Worm (Caenorhabditis elegans): ENCODE measurements around the gene nhr-195.

Gene nhr-195

ce11 chrV:8994801-8995200 lies 22.6 kb upstream of the nhr-195 start, which contains the start of gene F59E11.5:
Gene F59E11.5 (plus strand): TSS chrV:8995101.
- TF ChIP-seq flt-1 (GFP tag; IDR thresholded peaks at IDR 0.05) (no peak), med-1 (GFP tag; optimal IDR thresholded peaks at IDR 0.05; ENCODE audit: insufficient read depth) (no peak), ztf-23 (GFP tag; IDR thresholded peaks at IDR 0.05) (no peak), ztf-29 (GFP tag; IDR thresholded peaks at IDR 0.05) (no peak), klf-2 (GFP tag; conservative IDR thresholded peaks at IDR 0.05) (no peak)

ce11 chrV:8994272-8994671 lies 22.1 kb upstream of the nhr-195 start:
- TF ChIP-seq tab-1 (GFP tag; IDR thresholded peaks at IDR 0.05) (no peak), cog-1 (tag; optimal IDR thresholded peaks at IDR 0.05) (no peak), med-1 (GFP tag; optimal IDR thresholded peaks at IDR 0.05; ENCODE audit: insufficient read depth) (no peak)

- TF ChIP-seq ref-1 (GFP tag; conservative IDR thresholded peaks at IDR 0.05) (no peak), ztf-29 (GFP tag; IDR thresholded peaks at IDR 0.05) (no peak), flt-1 (GFP tag; IDR thresholded peaks at IDR 0.05) (no peak), klf-2 (GFP tag; conservative IDR thresholded peaks at IDR 0.05) (no peak), T22C8.4 (GFP tag; IDR thresholded peaks at IDR 0.05) (no peak), cog-1 (tag; optimal IDR thresholded peaks at IDR 0.05) (no peak), med-1 (GFP tag; optimal IDR thresholded peaks at IDR 0.05; ENCODE audit: insufficient read depth) (no peak)
These were observed 19.5 kb upstream of the nhr-195 start, which contains the start of gene F59E11.6 for ce11 chrV:8991679-8992078. Gene F59E11.6 (plus strand): TSS chrV:8991789.

DNA sequence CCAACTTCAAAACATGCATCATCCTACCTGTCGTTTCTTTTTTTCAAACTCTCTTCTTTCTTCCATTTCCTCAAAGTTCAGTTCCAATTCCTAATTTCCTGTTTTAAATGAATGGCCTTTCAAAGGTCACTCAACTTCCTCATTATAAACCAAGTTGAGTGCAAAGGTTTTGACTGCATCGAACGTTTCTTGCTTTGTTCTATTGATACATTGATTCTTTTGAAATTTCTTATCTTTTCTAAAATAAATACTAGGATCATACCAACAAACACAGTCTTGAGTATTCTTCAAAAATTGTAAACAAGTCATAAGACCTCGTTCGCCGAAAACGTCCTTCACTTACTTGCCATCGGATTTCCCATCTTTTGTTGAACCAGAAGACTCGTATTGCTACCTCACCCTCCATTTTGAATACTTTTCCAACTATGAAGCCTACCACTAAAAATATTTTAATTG lies 18.1 kb upstream of the nhr-195 start, which contains the start of gene F59E11.7:
TSS of gene F59E11.7 (plus strand) at position 51 of the 456 bp plus-strand sequence.
- TF ChIP-seq med-1 (GFP tag; optimal IDR thresholded peaks at IDR 0.05; ENCODE audit: insufficient read depth) (no peak), ztf-29 (GFP tag; IDR thresholded peaks at IDR 0.05) (no peak), cog-1 (tag; optimal IDR thresholded peaks at IDR 0.05) (no peak), T22C8.4 (GFP tag; IDR thresholded peaks at IDR 0.05) (no peak), tab-1 (GFP tag; IDR thresholded peaks at IDR 0.05) (no peak)

DNA sequence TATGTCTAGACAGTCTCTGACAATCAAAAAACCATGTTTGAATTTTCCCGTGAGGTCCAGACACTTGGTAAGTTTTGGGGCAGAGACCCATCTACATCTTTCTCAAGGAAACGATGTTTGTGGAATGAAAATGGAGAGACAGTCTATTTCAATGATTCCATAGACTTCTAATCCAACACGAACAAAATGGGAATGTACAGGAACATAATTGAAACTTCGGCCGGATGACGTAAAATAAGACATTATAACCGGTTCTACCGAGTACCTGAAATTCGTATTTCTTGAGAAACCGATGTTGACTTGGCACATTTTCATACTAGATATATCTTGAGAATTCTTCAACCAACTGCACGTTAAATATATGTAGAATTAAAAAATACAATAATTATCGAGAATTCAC lies 15.9 kb upstream of the nhr-195 start, which contains the start of gene str-87:
TSS of gene str-87 (minus strand) at position 101 of the 400 bp plus-strand sequence.
- TF ChIP-seq ztf-29 (GFP tag; IDR thresholded peaks at IDR 0.05) (no peak), ref-1 (GFP tag; conservative IDR thresholded peaks at IDR 0.05) (no peak), ztf-23 (GFP tag; IDR thresholded peaks at IDR 0.05) (no peak), tab-1 (GFP tag; IDR thresholded peaks at IDR 0.05) (no peak), klf-2 (GFP tag; conservative IDR thresholded peaks at IDR 0.05) (no peak), med-1 (GFP tag; optimal IDR thresholded peaks at IDR 0.05; ENCODE audit: insufficient read depth) (no peak), T22C8.4 (GFP tag; IDR thresholded peaks at IDR 0.05) (no peak), flt-1 (GFP tag; IDR thresholded peaks at IDR 0.05) (no peak), cog-1 (tag; optimal IDR thresholded peaks at IDR 0.05) (no peak)

- no peak for TF ChIP-seq ztf-23 (GFP tag; IDR thresholded peaks at IDR 0.05)
- no peak for TF ChIP-seq T22C8.4 (GFP tag; IDR thresholded peaks at IDR 0.05)
- TF ChIP-seq cog-1 (tag; optimal IDR thresholded peaks at IDR 0.05): no peak
- TF ChIP-seq med-1 (GFP tag; optimal IDR thresholded peaks at IDR 0.05; ENCODE audit: insufficient read depth): no peak
- TF ChIP-seq tab-1 (GFP tag; IDR thresholded peaks at IDR 0.05): no peak
- no peak for TF ChIP-seq flt-1 (GFP tag; IDR thresholded peaks at IDR 0.05)
- TF ChIP-seq ref-1 (GFP tag; conservative IDR thresholded peaks at IDR 0.05): no peak
- TF ChIP-seq ztf-29 (GFP tag; IDR thresholded peaks at IDR 0.05): no peak
- TF ChIP-seq klf-2 (GFP tag; conservative IDR thresholded peaks at IDR 0.05): no peak
These were observed 13.6 kb upstream of the nhr-195 start, which contains the start of gene str-85 for ce11 chrV:8985740-8986139. Gene str-85 (minus strand): TSS chrV:8985840.

ce11 chrV:8984783-8985182 lies 12.6 kb upstream of the nhr-195 start:
- TF ChIP-seq tab-1 (GFP tag; IDR thresholded peaks at IDR 0.05): no peak
- TF ChIP-seq flt-1 (GFP tag; IDR thresholded peaks at IDR 0.05): no peak
- no peak for TF ChIP-seq ref-1 (GFP tag; conservative IDR thresholded peaks at IDR 0.05)
- no peak for TF ChIP-seq med-1 (GFP tag; optimal IDR thresholded peaks at IDR 0.05; ENCODE audit: insufficient read depth)
- TF ChIP-seq ztf-23 (GFP tag; IDR thresholded peaks at IDR 0.05): no peak
- no peak for TF ChIP-seq cog-1 (tag; optimal IDR thresholded peaks at IDR 0.05)
- no peak for TF ChIP-seq T22C8.4 (GFP tag; IDR thresholded peaks at IDR 0.05)
- TF ChIP-seq klf-2 (GFP tag; conservative IDR thresholded peaks at IDR 0.05): no peak
- TF ChIP-seq ztf-29 (GFP tag; IDR thresholded peaks at IDR 0.05): no peak

ce11 chrV:8983604-8984003 lies 11.4 kb upstream of the nhr-195 start, which contains the start of gene str-86:
Gene str-86 (minus strand): TSS chrV:8983704.
- TF ChIP-seq med-1 (GFP tag; optimal IDR thresholded peaks at IDR 0.05; ENCODE audit: insufficient read depth): no peak

DNA sequence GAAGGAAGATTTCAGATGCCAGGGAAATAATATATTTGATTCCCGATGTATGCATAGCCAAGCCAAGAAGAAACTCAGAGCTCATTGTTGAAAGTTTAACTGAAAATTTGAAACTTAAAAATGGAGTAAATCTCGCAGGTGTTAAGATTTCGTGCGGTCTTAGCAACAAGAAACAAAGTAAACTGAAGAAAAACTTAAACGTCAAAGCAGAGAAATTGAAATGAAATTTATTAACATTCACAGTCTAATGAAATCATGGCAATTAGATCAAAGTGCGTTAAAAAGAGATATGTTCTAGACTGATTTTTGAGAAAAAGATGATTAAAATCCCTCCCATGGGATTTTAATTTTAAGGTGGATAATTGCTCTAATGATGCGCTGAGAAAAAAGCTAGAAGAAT lies 8.7 kb upstream of the nhr-195 start, which contains the start of gene str-84:
TSS of gene str-84 (minus strand) at position 101 of the 400 bp plus-strand sequence.
- no peak for TF ChIP-seq flt-1 (GFP tag; IDR thresholded peaks at IDR 0.05)
- TF ChIP-seq cog-1 (tag; optimal IDR thresholded peaks at IDR 0.05): no peak
- TF ChIP-seq ztf-29 (GFP tag; IDR thresholded peaks at IDR 0.05): no peak
- TF ChIP-seq ref-1 (GFP tag; conservative IDR thresholded peaks at IDR 0.05): no peak
- TF ChIP-seq med-1 (GFP tag; optimal IDR thresholded peaks at IDR 0.05; ENCODE audit: insufficient read depth): no peak
- TF ChIP-seq ztf-23 (GFP tag; IDR thresholded peaks at IDR 0.05): no peak
- TF ChIP-seq T22C8.4 (GFP tag; IDR thresholded peaks at IDR 0.05): no peak

- TF ChIP-seq ref-1 (GFP tag; conservative IDR thresholded peaks at IDR 0.05): no peak
- TF ChIP-seq med-1 (GFP tag; optimal IDR thresholded peaks at IDR 0.05; ENCODE audit: insufficient read depth): no peak
- TF ChIP-seq flt-1 (GFP tag; IDR thresholded peaks at IDR 0.05): no peak
- no peak for TF ChIP-seq ztf-29 (GFP tag; IDR thresholded peaks at IDR 0.05)
- TF ChIP-seq tab-1 (GFP tag; IDR thresholded peaks at IDR 0.05): no peak
- no peak for TF ChIP-seq klf-2 (GFP tag; conservative IDR thresholded peaks at IDR 0.05)
- TF ChIP-seq ztf-23 (GFP tag; IDR thresholded peaks at IDR 0.05): no peak
- TF ChIP-seq cog-1 (tag; optimal IDR thresholded peaks at IDR 0.05): no peak
- TF ChIP-seq T22C8.4 (GFP tag; IDR thresholded peaks at IDR 0.05): no peak
These were observed 5.7 kb upstream of the nhr-195 start for ce11 chrV:8977895-8978294.

All from whole organism, midembryonic.